Worm (Caenorhabditis elegans) whole organism, L3 larva: ENCODE measurements around the gene ZK470.2.

Experiments used
- ama-1 ChIP-seq: fragments of 150-350 bp; optimal IDR thresholded peaks from 2 replicates; lab custom pipeline; 2018
- egl-5 ChIP-seq: fragments of 150-350 bp; optimal IDR thresholded peaks from 2 replicates; lab custom pipeline; 2017; ENCODE audit warnings: missing biosample characterization, missing genetic modification reagents, missing genetic modification characterization, inconsistent platforms
- fos-1 ChIP-seq: fragments of 150-350 bp; optimal IDR thresholded peaks from 2 replicates; lab custom pipeline; 2014; ENCODE audit warnings: missing biosample characterization, missing genetic modification characterization
- nfya-1 ChIP-seq: sonication (generic microtip); optimal IDR thresholded peaks from 2 replicates; lab custom pipeline; 2017; ENCODE audit warnings: missing genetic modification characterization, mild to moderate bottlenecking, missing compliant biosample characterization, antibody characterized with exemption, moderate library complexity; ENCODE audit not compliant: insufficient read depth
- nhr-23 ChIP-seq: fragments of 150-350 bp; optimal IDR thresholded peaks from 2 replicates; lab custom pipeline; 2014; ENCODE audit warnings: missing biosample characterization, missing genetic modification reagents, missing genetic modification characterization
- nhr-237 ChIP-seq: fragments of 150-350 bp; optimal IDR thresholded peaks from 2 replicates; lab custom pipeline; 2014; ENCODE audit warnings: missing biosample characterization, missing genetic modification characterization
- pqm-1 ChIP-seq: fragments of 150-350 bp; optimal IDR thresholded peaks from 2 replicates; lab custom pipeline; 2017; ENCODE audit warnings: missing biosample characterization, missing genetic modification characterization, inconsistent platforms
- ztf-11 ChIP-seq: fragments of 150-350 bp; optimal IDR thresholded peaks from 2 replicates; lab custom pipeline; 2014; ENCODE audit warnings: missing biosample characterization, missing genetic modification characterization

DNA sequence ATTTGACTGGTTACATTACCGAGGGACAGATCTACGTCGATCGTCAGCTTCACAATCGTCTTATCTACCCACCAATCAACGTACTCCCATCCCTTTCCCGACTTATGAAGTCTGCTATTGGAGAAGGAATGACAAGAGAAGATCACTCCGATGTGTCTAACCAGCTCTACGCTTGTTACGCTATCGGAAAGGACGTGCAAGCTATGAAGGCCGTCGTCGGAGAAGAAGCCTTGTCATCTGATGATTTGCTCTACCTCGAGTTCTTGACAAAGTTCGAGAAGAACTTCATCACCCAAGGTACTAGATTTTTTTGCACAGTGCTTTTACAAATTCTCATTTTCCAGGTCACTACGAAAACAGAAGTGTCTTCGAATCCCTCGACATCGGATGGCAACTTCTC lies 57.3 kb downstream of the ZK470.2 start:
- TF ChIP-seq ztf-11 (tag; lab: Kevin White, UChicago) (no peak), ama-1 (lab: Kevin White, UChicago) (no peak), fos-1 (tag; lab: Kevin White, UChicago) (no peak), nfya-1 (tag; lab: Kevin White, UChicago) (no peak), egl-5 (no peak), nhr-237 (tag; lab: Kevin White, UChicago) (no peak), nhr-23 (tag; lab: Kevin White, UChicago) (no peak), pqm-1 (no peak)
